Worm (Caenorhabditis elegans) whole organism, L4/young adult: ENCODE measurements around the gene F13H8.12.

Experiments used
- W03F9.2 ChIP-seq: fragments of 150-350 bp; optimal IDR thresholded peaks from 2 replicates; lab custom pipeline; 2014; ENCODE audit warnings: missing biosample characterization, missing genetic modification characterization
- him-1 ChIP-seq: sonication (generic microtip); optimal IDR thresholded peaks from 2 replicates; lab custom pipeline; 2016; ENCODE audit warnings: missing genotype, missing genetic modification reagents, missing genetic modification characterization, missing compliant biosample characterization

DNA sequence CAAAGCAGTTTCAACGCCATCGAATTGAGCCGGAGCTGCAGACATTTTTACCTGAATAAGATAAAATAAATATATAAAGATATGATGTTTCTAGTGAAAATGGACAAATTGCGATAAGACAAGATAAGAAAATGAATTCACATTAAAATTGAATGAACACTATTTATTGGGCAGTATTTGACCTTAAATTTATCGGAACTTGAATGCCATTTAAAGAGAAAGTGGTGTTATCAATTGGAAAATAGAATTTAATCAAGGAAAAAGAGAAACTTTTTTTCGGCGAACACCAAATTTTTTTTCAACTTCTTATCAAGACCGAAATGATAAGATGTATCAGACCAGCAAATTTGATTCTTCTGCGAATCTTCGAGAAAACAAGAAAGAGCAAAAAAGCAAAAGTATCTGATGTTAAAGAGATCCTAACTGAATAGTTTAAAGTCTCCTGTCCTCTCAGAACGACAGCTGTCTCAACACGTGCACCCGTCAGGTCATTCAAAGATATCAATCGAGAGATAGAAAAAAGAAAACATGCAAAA is 27.8 kb downstream of the F13H8.12 start, which contains the start of gene upb-1:
- TF ChIP-seq him-1 (tag; lab: Kevin White, UChicago) (no peak), W03F9.2 (no peak)
